Fruit fly (Drosophila melanogaster) whole organism, embryonic: ENCODE measurements around the gene CG5561.
A peak's percentile ranks its signal among the peaks of the same experiment; 100 is the strongest.

ENCODE experiments used
- Abd-B ChIP-seq: fragments of 200-800 bp; sonication (Bioruptor generic); optimal IDR thresholded peaks from 2 replicates; lab custom pipeline; 2018; ENCODE audit warnings: missing biosample characterization, mild to moderate bottlenecking, missing genetic modification characterization, moderate library complexity
- Aef1 ChIP-seq: fragments of 200-800 bp; sonication (Bioruptor generic); IDR thresholded peaks from 3 replicates; pipeline ENCODE4 v1.3.6; 2022; ENCODE audit warnings: missing biosample characterization, missing genetic modification characterization
- Blimp-1 ChIP-seq: fragments of 200-800 bp; sonication (Bioruptor generic); optimal IDR thresholded peaks from 3 replicates; lab custom pipeline; 2018; ENCODE audit warnings: missing biosample characterization, missing genetic modification characterization, mild to moderate bottlenecking, moderate library complexity, missing genetic modification reagents
- CG11696 ChIP-seq: fragments of 200-800 bp; sonication (Bioruptor generic); IDR thresholded peaks from 2 replicates; pipeline ENCODE4 v1.3.6; 2022; ENCODE audit warnings: missing biosample characterization, missing genetic modification characterization
- CG12769 ChIP-seq: fragments of 200-800 bp; sonication (Bioruptor generic); optimal IDR thresholded peaks from 2 replicates; lab custom pipeline; 2019; ENCODE audit warnings: missing biosample characterization, mild to moderate bottlenecking, missing genetic modification characterization, moderate library complexity
- CG13123 ChIP-seq: fragments of 200-800 bp; sonication (Bioruptor generic); optimal IDR thresholded peaks from 2 replicates; lab custom pipeline; 2016; ENCODE audit warnings: missing biosample characterization, missing genetic modification characterization
- CG14441 ChIP-seq: fragments of 200-800 bp; sonication (Bioruptor generic); IDR thresholded peaks from 2 replicates; pipeline ENCODE4 v1.3.6; 2022; ENCODE audit warnings: missing biosample characterization, missing genetic modification characterization
- CG1529 ChIP-seq: fragments of 200-800 bp; sonication (Bioruptor generic); optimal IDR thresholded peaks from 3 replicates; lab custom pipeline; 2018; ENCODE audit warnings: missing biosample characterization, missing genetic modification characterization
- CG2199 ChIP-seq: fragments of 200-800 bp; sonication (Bioruptor generic); IDR thresholded peaks from 3 replicates; pipeline ENCODE4 v1.3.6; 2022; ENCODE audit warnings: missing biosample characterization, missing genetic modification characterization
- CG2678 ChIP-seq: fragments of 200-800 bp; sonication (Bioruptor generic); optimal IDR thresholded peaks from 3 replicates; lab custom pipeline; 2019; ENCODE audit warnings: missing biosample characterization, mild to moderate bottlenecking, missing genetic modification characterization, moderate library complexity
- CG2889 ChIP-seq: fragments of 200-800 bp; sonication (Bioruptor generic); IDR thresholded peaks from 3 replicates; pipeline ENCODE4 v1.3.6; 2022; ENCODE audit warnings: missing biosample characterization, missing genetic modification characterization
- CG30020 ChIP-seq: fragments of 200-800 bp; optimal IDR thresholded peaks from 2 replicates; lab custom pipeline; 2019; ENCODE audit warnings: missing biosample characterization, mild to moderate bottlenecking, missing genetic modification characterization, moderate library complexity
- CG31224 ChIP-seq: fragments of 200-800 bp; sonication (Bioruptor generic); IDR thresholded peaks from 2 replicates; pipeline ENCODE4 v1.3.6; 2022; ENCODE audit warnings: missing biosample characterization, missing genetic modification characterization
- CG31388 ChIP-seq: fragments of 200-800 bp; sonication (Bioruptor generic); optimal IDR thresholded peaks from 2 replicates; lab custom pipeline; 2016; ENCODE audit warnings: missing biosample characterization, missing genetic modification characterization
- CG33213 ChIP-seq: fragments of 200-800 bp; sonication (Bioruptor generic); optimal IDR thresholded peaks from 3 replicates; lab custom pipeline; 2016; ENCODE audit warnings: missing biosample characterization, missing genetic modification characterization
- CG3407 ChIP-seq: fragments of 200-800 bp; sonication (Bioruptor generic); optimal IDR thresholded peaks from 2 replicates; lab custom pipeline; 2018; ENCODE audit warnings: missing biosample characterization, mild to moderate bottlenecking, missing genetic modification characterization
- CG3847 ChIP-seq: fragments of 200-800 bp; sonication (Bioruptor generic); IDR thresholded peaks from 2 replicates; pipeline ENCODE4 v1.3.6; 2022; ENCODE audit warnings: missing biosample characterization, missing genetic modification characterization
- CG4707 ChIP-seq: fragments of 200-800 bp; sonication (Bioruptor generic); optimal IDR thresholded peaks from 2 replicates; lab custom pipeline; 2018; ENCODE audit warnings: missing biosample characterization, mild to moderate bottlenecking, missing genetic modification characterization, moderate library complexity
- CG8089 ChIP-seq: fragments of 200-800 bp; sonication (Bioruptor generic); optimal IDR thresholded peaks from 3 replicates; lab custom pipeline; 2016; ENCODE audit warnings: missing biosample characterization, missing genetic modification characterization
- CG8478 ChIP-seq: fragments of >200 bp; optimal IDR thresholded peaks from 2 replicates; lab custom pipeline; 2018
- CG8944 ChIP-seq: fragments of 200-800 bp; sonication (Bioruptor generic); optimal IDR thresholded peaks from 3 replicates; lab custom pipeline; 2016; ENCODE audit warnings: missing biosample characterization, missing genetic modification characterization
- D19B ChIP-seq: fragments of 200-800 bp; sonication (Bioruptor generic); optimal IDR thresholded peaks from 2 replicates; lab custom pipeline; 2017; ENCODE audit warnings: missing biosample characterization, mild to moderate bottlenecking, missing genetic modification characterization
- Doc3 ChIP-seq: fragments of 200-800 bp; sonication (Bioruptor generic); IDR thresholded peaks from 3 replicates; pipeline ENCODE4 v1.3.6; 2022; ENCODE audit warnings: missing biosample characterization, missing genetic modification characterization; ENCODE audit not compliant: partially characterized antibody
- Dref ChIP-seq: fragments of 200-800 bp; sonication (Bioruptor generic); IDR thresholded peaks from 2 replicates; pipeline ENCODE4 v1.3.6; 2022; ENCODE audit warnings: missing biosample characterization, missing genetic modification characterization
- ERR ChIP-seq: fragments of 200-800 bp; sonication (Bioruptor generic); optimal IDR thresholded peaks from 2 replicates; lab custom pipeline; 2016; ENCODE audit warnings: missing biosample characterization, missing genetic modification characterization
- Ets65A ChIP-seq: fragments of 200-800 bp; sonication (Bioruptor generic); peaks from one replicate; lab custom pipeline; 2016; ENCODE audit warnings: missing biosample characterization, missing genetic modification characterization
- Fer1 ChIP-seq: fragments of 200-800 bp; sonication (Bioruptor generic); optimal IDR thresholded peaks from 2 replicates; lab custom pipeline; 2017; ENCODE audit warnings: missing biosample characterization, mild to moderate bottlenecking, missing genetic modification characterization
- Lhr ChIP-seq: fragments of 200-800 bp; sonication (Bioruptor generic); optimal IDR thresholded peaks from 3 replicates; lab custom pipeline; 2017; ENCODE audit warnings: mild to moderate bottlenecking, missing biosample characterization, missing genetic modification reagents, missing genetic modification characterization
- Mad ChIP-seq: fragments of 200-800 bp; sonication (Bioruptor generic); optimal IDR thresholded peaks from 2 replicates; lab custom pipeline; 2016; ENCODE audit warnings: missing biosample characterization, missing genetic modification characterization
- Med ChIP-seq: fragments of 200-800 bp; sonication (Bioruptor generic); peaks from one replicate; lab custom pipeline; 2016; ENCODE audit warnings: missing biosample characterization, missing genetic modification characterization, mild to moderate bottlenecking, inconsistent platforms, moderate library complexity
- Pdp1 ChIP-seq, 2 experiments: fragments of 200-800 bp; sonication (Bioruptor generic); optimal IDR thresholded peaks; 3 replicates each; lab custom pipeline; 2016; ENCODE audit warnings: missing biosample characterization in 2 of 2, missing genetic modification characterization in 2 of 2, mild to moderate bottlenecking in 1 of 2, moderate library complexity in 1 of 2
- Ptx1 ChIP-seq: fragments of 200-800 bp; sonication (Bioruptor generic); IDR thresholded peaks from 2 replicates; pipeline ENCODE4 v1.3.6; 2022; ENCODE audit warnings: missing biosample characterization, missing genetic modification characterization
- Rx ChIP-seq: fragments of 200-800 bp; sonication (Bioruptor generic); IDR thresholded peaks from 2 replicates; pipeline ENCODE4 v1.3.6; 2022; ENCODE audit warnings: missing biosample characterization, missing genetic modification characterization
- Six4 ChIP-seq: fragments of 200-800 bp; sonication (Bioruptor generic); optimal IDR thresholded peaks from 2 replicates; lab custom pipeline; 2016; ENCODE audit warnings: missing biosample characterization, missing genetic modification characterization
- ara ChIP-seq: fragments of 200-800 bp; sonication (Bioruptor generic); IDR thresholded peaks from 2 replicates; pipeline ENCODE4 v1.3.6; 2022; ENCODE audit warnings: missing biosample characterization, missing genetic modification characterization
- cg ChIP-seq: fragments of 200-800 bp; sonication (Bioruptor generic); optimal IDR thresholded peaks from 3 replicates; lab custom pipeline; 2019; ENCODE audit warnings: missing biosample characterization, mild to moderate bottlenecking, missing genetic modification characterization, moderate library complexity
- ci ChIP-seq: fragments of 200-800 bp; sonication (Bioruptor generic); IDR thresholded peaks from 3 replicates; pipeline ENCODE4 v1.3.6; 2022; ENCODE audit warnings: missing biosample characterization, missing genetic modification characterization
- fd64A ChIP-seq: fragments of 200-800 bp; sonication (Bioruptor generic); optimal IDR thresholded peaks from 3 replicates; lab custom pipeline; 2018; ENCODE audit warnings: missing biosample characterization, mild to moderate bottlenecking, missing genetic modification characterization
- nmo ChIP-seq: fragments of 200-800 bp; sonication (Bioruptor generic); optimal IDR thresholded peaks from 2 replicates; lab custom pipeline; 2018; ENCODE audit warnings: missing biosample characterization, mild to moderate bottlenecking, missing genetic modification characterization, moderate library complexity
- pb ChIP-seq: fragments of 200-800 bp; sonication (Bioruptor generic); optimal IDR thresholded peaks from 3 replicates; lab custom pipeline; 2016; ENCODE audit warnings: missing biosample characterization, missing genetic modification characterization
- pnt ChIP-seq: fragments of 200-800 bp; sonication (Bioruptor generic); optimal IDR thresholded peaks from 3 replicates; lab custom pipeline; 2016; ENCODE audit warnings: missing biosample characterization, missing genetic modification characterization
- pum ChIP-seq: fragments of 200-800 bp; sonication (Bioruptor generic); optimal IDR thresholded peaks from 2 replicates; lab custom pipeline; 2016; ENCODE audit warnings: missing biosample characterization, missing genetic modification characterization
- sc ChIP-seq, 3 experiments: fragments of >200 bp in 2 of 3; fragments of 200-800 bp in 1 of 3; sonication (Bioruptor generic) in 1 of 3; optimal IDR thresholded peaks; 2 replicates in 2 of 3; 3 replicates in 1 of 3; lab custom pipeline; 2017; ENCODE audit warnings: mild to moderate bottlenecking in 1 of 3, missing biosample characterization in 1 of 3, missing genetic modification characterization in 1 of 3, missing genetic modification reagents in 1 of 3
- sd ChIP-seq: fragments of 200-800 bp; sonication (Bioruptor generic); optimal IDR thresholded peaks from 3 replicates; lab custom pipeline; 2018; ENCODE audit warnings: missing biosample characterization, mild to moderate bottlenecking, missing genetic modification characterization, moderate library complexity
- shn ChIP-seq: fragments of 200-800 bp; sonication (Bioruptor generic); optimal IDR thresholded peaks from 3 replicates; lab custom pipeline; 2016; ENCODE audit warnings: missing biosample characterization, missing genetic modification characterization
- sima ChIP-seq: fragments of 200-800 bp; sonication (Bioruptor generic); optimal IDR thresholded peaks from 2 replicates; lab custom pipeline; 2016; ENCODE audit warnings: missing biosample characterization, missing genetic modification characterization
- stc ChIP-seq: fragments of 200-800 bp; sonication (Bioruptor generic); IDR thresholded peaks from 2 replicates; pipeline ENCODE4 v1.3.6; 2022; ENCODE audit warnings: missing biosample characterization, missing genetic modification characterization
- stwl ChIP-seq: fragments of 200-800 bp; sonication (Bioruptor generic); optimal IDR thresholded peaks from 3 replicates; lab custom pipeline; 2018; ENCODE audit warnings: missing biosample characterization, mild to moderate bottlenecking, missing genetic modification characterization, moderate library complexity
- trh ChIP-seq: fragments of 200-800 bp; sonication (Bioruptor generic); optimal IDR thresholded peaks from 2 replicates; lab custom pipeline; 2016; ENCODE audit warnings: missing biosample characterization, missing genetic modification characterization
- twi ChIP-seq: fragments of 200-800 bp; optimal IDR thresholded peaks from 2 replicates; lab custom pipeline; 2019; ENCODE audit warnings: missing biosample characterization, mild to moderate bottlenecking, missing genetic modification characterization, moderate library complexity
- tx ChIP-seq: fragments of 200-800 bp; sonication (Bioruptor generic); optimal IDR thresholded peaks from 2 replicates; lab custom pipeline; 2016; ENCODE audit warnings: missing biosample characterization, missing genetic modification characterization

The CG5561 gene

dm6 chr2L:1402728-1403127, 48.8 kb upstream of the CG5561 start (continued):
- no peak for TF ChIP-seq pnt (GFP tag; lab: Kevin White, UChicago)
- TF ChIP-seq Ptx1 (GFP tag; lab: Robert Waterston, UW), result no peak
- TF ChIP-seq Ets65A (GFP tag; lab: Kevin White, UChicago), result no peak
- TF ChIP-seq D19B (GFP tag; lab: Kevin White, UChicago), result no peak
- no peak for TF ChIP-seq CG2199 (GFP tag; lab: Robert Waterston, UW)
- TF ChIP-seq Med (GFP tag; lab: Kevin White, UChicago), result peak; percentile 47
- peak; percentile 0 for TF ChIP-seq CG2678
- no peak for TF ChIP-seq CG33213
- TF ChIP-seq CG3847, result no peak
- TF ChIP-seq sc (optimal IDR thresholded peaks at IDR 0.05; lab: Kevin White, UChicago), result no peak
- no peak for TF ChIP-seq sc (GFP tag; optimal IDR thresholded peaks at IDR 0.05; lab: Kevin White, UChicago)
- TF ChIP-seq CG12769 (tag; lab: Kevin White, UChicago), result peak; percentile 6

dm6 chr2L:1399434-1399833, 45.5 kb upstream of the CG5561 start:
- TF ChIP-seq CG8478 (lab: Kevin White, UChicago) (peak; percentile 85), trh (GFP tag; lab: Kevin White, UChicago) (no peak), CG31224 (GFP tag; lab: Robert Waterston, UW) (no peak), CG8089 (peak; percentile 24), stc (GFP tag; lab: Robert Waterston, UW) (no peak), CG30020 (tag; lab: Kevin White, UChicago) (no peak), Med (GFP tag; lab: Kevin White, UChicago) (peak; percentile 68), pum (no peak), ara (0 out of 2 replicates have a peak, but pooled peaks have one; percentile 18), CG31388 (no peak), CG3847 (no peak), ERR (GFP tag; lab: Kevin White, UChicago) (no peak), Mad (GFP tag; lab: Kevin White, UChicago) (no peak), CG8944 (GFP tag; lab: Kevin White, UChicago) (no peak), Doc3 (no peak), Aef1 (no peak), CG14441 (GFP tag; lab: Robert Waterston, UW) (no peak), pb (no peak), CG3407 (peak; percentile 83), fd64A (GFP tag; lab: Kevin White, UChicago) (peak; percentile 38), sd (peak; percentile 2), CG4707 (no peak), Ptx1 (GFP tag; lab: Robert Waterston, UW) (no peak), sima (GFP tag; lab: Kevin White, UChicago) (no peak), CG1529 (no peak), Rx (GFP tag; lab: Robert Waterston, UW) (no peak), nmo (GFP tag; lab: Kevin White, UChicago) (no peak), ci (GFP tag; lab: Robert Waterston, UW) (peak; percentile 44; the same call in 1 of the 3 replicates), tx (no peak), Dref (GFP tag; lab: Robert Waterston, UW) (no peak), Six4 (GFP tag; lab: Kevin White, UChicago) (no peak), cg (GFP tag; lab: Kevin White, UChicago) (peak; percentile 37), shn (no peak), twi (tag; lab: Kevin White, UChicago) (peak; percentile 25), CG13123 (no peak), Blimp-1 (GFP tag; lab: Kevin White, UChicago) (peak; percentile 24), Fer1 (GFP tag; lab: Kevin White, UChicago) (no peak), CG2889 (GFP tag; lab: Robert Waterston, UW) (no peak), stwl (peak; percentile 4), Pdp1 (GFP tag; optimal IDR thresholded peaks at IDR 0.05; lab: Kevin White, UChicago) (no peak), Abd-B (GFP tag; lab: Kevin White, UChicago) (no peak), CG11696 (GFP tag; lab: Robert Waterston, UW) (no peak), Lhr (no peak)
